Fruit fly (Drosophila melanogaster) whole organism, larva: ENCODE data around the gene CG7857.

Experiments used
- noc ChIP-seq: fragments of 200-800 bp; sonication (Bioruptor generic); optimal IDR thresholded peaks from 3 replicates; lab custom pipeline; 2019; ENCODE audit warnings: missing biosample characterization, mild to moderate bottlenecking, missing genetic modification characterization, moderate library complexity

Gene CG7857

dm6 chr3L:15520320-15520719 is 15.6 kb upstream of the CG7857 start, which contains the start of gene yellow-k:
Gene yellow-k (plus strand): TSS chr3L:15520620.
- no peak for TF ChIP-seq noc

- no peak for TF ChIP-seq noc
These were observed 15.2 kb upstream of the CG7857 start for dm6 chr3L:15519920-15520319.

- TF ChIP-seq noc, result no peak
These were observed 14.8 kb upstream of the CG7857 start, which contains the start of gene mex1 for dm6 chr3L:15519492-15519891. Gene mex1 (minus strand): TSS chr3L:15519592.

dm6 chr3L:15518344-15518743 is 13.7 kb upstream of the CG7857 start:
- no peak for TF ChIP-seq noc

dm6 chr3L:15517508-15517907 is 12.8 kb upstream of the CG7857 start:
- no peak for TF ChIP-seq noc

dm6 chr3L:15516956-15517355 is 12.3 kb upstream of the CG7857 start, which contains the start of gene CG13454:
Gene CG13454 (minus strand): TSS chr3L:15517056.
- no peak for TF ChIP-seq noc

- no peak for TF ChIP-seq noc
These were observed 11.7 kb upstream of the CG7857 start for dm6 chr3L:15516440-15516839.

dm6 chr3L:15514814-15515495 is 10.3 kb upstream of the CG7857 start:
- TF ChIP-seq noc, result peak; percentile 3

- TF ChIP-seq noc, result peak; percentile 61
These were observed 9.7 kb upstream of the CG7857 start for dm6 chr3L:15514405-15514804.

dm6 chr3L:15513726-15514125 is 9.0 kb upstream of the CG7857 start:
- peak; percentile 42 for TF ChIP-seq noc

dm6 chr3L:15513264-15513663 is 8.6 kb upstream of the CG7857 start:
- no peak for TF ChIP-seq noc

dm6 chr3L:15511688-15512250 is 7.1 kb upstream of the CG7857 start:
- TF ChIP-seq noc, result no peak

dm6 chr3L:15510787-15511186 is 6.1 kb upstream of the CG7857 start, which contains the start of gene MsrA:
Gene MsrA (plus strand): TSS chr3L:15511052.
- TF ChIP-seq noc, result peak; percentile 16

dm6 chr3L:15509398-15509797 is 4.7 kb upstream of the CG7857 start, which contains the start of the genes gdl and gdl-ORF39:
Gene gdl (plus strand): TSS chr3L:15509445.
Gene gdl-ORF39 (plus strand): TSS chr3L:15509445.
- TF ChIP-seq noc, result no peak

- TF ChIP-seq noc, result no peak
These were observed 4.1 kb upstream of the CG7857 start, which contains the start of gene Z600 for dm6 chr3L:15508750-15509149. Gene Z600 (plus strand): TSS chr3L:15509061.

- peak; percentile 99 for TF ChIP-seq noc
These were observed 3.5 kb upstream of the CG7857 start, which contains the start of gene CG7841 for dm6 chr3L:15508233-15508632. Gene CG7841 (minus strand): TSS chr3L:15508252.

dm6 chr3L:15507148-15507896 is 2.6 kb upstream of the CG7857 start:
- no peak for TF ChIP-seq noc
